Worm (Caenorhabditis elegans) whole organism, late embryonic: ENCODE measurements around the gene fbxa-199.

ENCODE experiments used
- F13H6.1 ChIP-seq: sonication (generic microtip); optimal IDR thresholded peaks from 2 replicates; lab custom pipeline; 2016; ENCODE audit warnings: missing genetic modification characterization, missing compliant biosample characterization
- ama-1 ChIP-seq: fragments of 150-350 bp; optimal IDR thresholded peaks from 2 replicates; lab custom pipeline; 2014
- ceh-48 ChIP-seq: sonication (generic microtip); optimal IDR thresholded peaks from 2 replicates; lab custom pipeline; 2016; ENCODE audit warnings: missing genetic modification characterization, inconsistent platforms, missing compliant biosample characterization
- ceh-9 ChIP-seq: sonication (generic microtip); optimal IDR thresholded peaks from 2 replicates; lab custom pipeline; 2016; ENCODE audit warnings: mild to moderate bottlenecking, missing genetic modification characterization, inconsistent platforms, missing compliant biosample characterization
- che-1 ChIP-seq: sonication (generic microtip); optimal IDR thresholded peaks from 2 replicates; lab custom pipeline; 2016; ENCODE audit warnings: mild to moderate bottlenecking, missing genetic modification characterization, missing compliant biosample characterization
- dve-1 ChIP-seq: sonication (generic microtip); optimal IDR thresholded peaks from 2 replicates; lab custom pipeline; 2017; ENCODE audit warnings: antibody characterized with exemption, mild to moderate bottlenecking, missing genetic modification characterization, missing compliant biosample characterization
- eyg-1 ChIP-seq: sonication (generic microtip); optimal IDR thresholded peaks from 2 replicates; lab custom pipeline; 2016; ENCODE audit warnings: missing genotype, missing genetic modification characterization, missing compliant biosample characterization
- fkh-10 ChIP-seq: fragments of 150-350 bp; optimal IDR thresholded peaks from 2 replicates; lab custom pipeline; 2014; ENCODE audit warnings: missing biosample characterization, missing genetic modification reagents, missing genetic modification characterization
- pax-1 ChIP-seq: fragments of 150-350 bp; optimal IDR thresholded peaks from 2 replicates; lab custom pipeline; 2014; ENCODE audit warnings: missing biosample characterization, missing genetic modification characterization
- sox-4 ChIP-seq: sonication (generic microtip); optimal IDR thresholded peaks from 2 replicates; lab custom pipeline; 2017; ENCODE audit warnings: mild to moderate bottlenecking, missing genetic modification characterization, inconsistent platforms, missing compliant biosample characterization

ce11 chrV:15404859-15405258, 6.2 kb upstream of the fbxa-199 start, which contains the start of gene srh-258:
- TF ChIP-seq pax-1 (tag; lab: Kevin White, UChicago) (no peak), fkh-10 (GFP tag; lab: Kevin White, UChicago) (no peak), dve-1 (no peak), ceh-48 (tag; lab: Kevin White, UChicago) (no peak), ceh-9 (no peak), ama-1 (lab: Kevin White, UChicago) (no peak), sox-4 (tag; lab: Kevin White, UChicago) (no peak), eyg-1 (tag; lab: Kevin White, UChicago) (no peak), F13H6.1 (no peak), che-1 (tag; lab: Kevin White, UChicago) (no peak)
